Worm (Caenorhabditis elegans) whole organism, young adult: ENCODE data around the gene srb-17.
A peak's percentile ranks its signal among the peaks of the same experiment; 100 is the strongest.

ENCODE experiments used
- B0019.2 ChIP-seq: fragments of 200-800 bp; sonication (Bioruptor generic); conservative IDR thresholded peaks from 2 replicates; pipeline ENCODE4 v1.3.6; 2022; ENCODE audit warnings: missing genetic modification reagents, missing genetic modification characterization, missing compliant biosample characterization
- C06A6.2 ChIP-seq: fragments of 200-800 bp; sonication (Bioruptor generic); conservative IDR thresholded peaks from 2 replicates; pipeline ENCODE4 v1.3.6; 2022; ENCODE audit warnings: missing genetic modification characterization, missing compliant biosample characterization
- C17E4.6 ChIP-seq: fragments of 200-800 bp; sonication (Bioruptor generic); IDR thresholded peaks from 2 replicates; pipeline ENCODE4 v1.3.6; 2022; ENCODE audit warnings: missing genetic modification reagents, missing genetic modification characterization, missing compliant biosample characterization
- F10E7.11 ChIP-seq: sonication (generic microtip); optimal IDR thresholded peaks from 2 replicates; lab custom pipeline; 2017; ENCODE audit warnings: mild to moderate bottlenecking, missing genetic modification characterization, moderate library complexity, missing compliant biosample characterization
- F22D6.2 ChIP-seq: sonication (generic microtip); optimal IDR thresholded peaks from 2 replicates; lab custom pipeline; 2016; ENCODE audit warnings: mild to moderate bottlenecking, missing genetic modification characterization, missing compliant biosample characterization
- F39B2.1 ChIP-seq: fragments of 200-800 bp; sonication (Bioruptor generic); IDR thresholded peaks from 2 replicates; pipeline ENCODE4 v1.3.6; 2022; ENCODE audit warnings: missing genetic modification reagents, missing genetic modification characterization, missing compliant biosample characterization
- F49E8.2 ChIP-seq: sonication (generic microtip); optimal IDR thresholded peaks from 3 replicates; lab custom pipeline; 2017; ENCODE audit warnings: missing genetic modification characterization, mild to moderate bottlenecking, missing compliant biosample characterization, antibody characterized with exemption, moderate library complexity; ENCODE audit not compliant: insufficient read depth
- F52B5.7 ChIP-seq: sonication (generic microtip); optimal IDR thresholded peaks from 2 replicates; lab custom pipeline; 2016; ENCODE audit warnings: mild to moderate bottlenecking, missing genetic modification characterization, missing compliant biosample characterization
- F55B11.4 ChIP-seq: sonication (generic microtip); optimal IDR thresholded peaks from 2 replicates; lab custom pipeline; 2016; ENCODE audit warnings: missing compliant biosample characterization, missing genetic modification characterization, borderline replicate concordance; ENCODE audit not compliant: insufficient read depth
- K12H6.12 ChIP-seq: fragments of 200-800 bp; sonication (Bioruptor generic); optimal IDR thresholded peaks from 2 replicates; lab custom pipeline; 2018; ENCODE audit warnings: mild to moderate bottlenecking, missing genetic modification characterization, missing compliant biosample characterization
- Y79H2A.3 ChIP-seq: fragments of 200-800 bp; sonication (Bioruptor generic); conservative IDR thresholded peaks from 2 replicates; pipeline ENCODE4 v1.3.6; 2022; ENCODE audit warnings: missing genetic modification reagents, missing genetic modification characterization, missing compliant biosample characterization
- ama-1 ChIP-seq, 3 experiments: fragments of 150-350 bp in 1 of 3; sonication (generic microtip) in 2 of 3; optimal IDR thresholded peaks; 2 replicates each; lab custom pipeline; 2014 to 2018; ENCODE audit warnings: missing biosample characterization in 2 of 3, missing genetic modification characterization in 2 of 3, missing genetic modification reagents in 2 of 3
- athp-1 ChIP-seq: sonication (generic microtip); optimal IDR thresholded peaks from 2 replicates; lab custom pipeline; 2017; ENCODE audit warnings: mild to moderate bottlenecking, missing genetic modification characterization, missing compliant biosample characterization
- attf-5 ChIP-seq: fragments of 200-800 bp; sonication (Bioruptor generic); optimal IDR thresholded peaks from 2 replicates; lab custom pipeline; 2018; ENCODE audit warnings: mild to moderate bottlenecking, missing genetic modification characterization, missing compliant biosample characterization
- cebp-1 ChIP-seq, 2 experiments: fragments of 200-800 bp in 1 of 2; sonication (Bioruptor generic) in 1 of 2; sonication (generic microtip) in 1 of 2; IDR thresholded peaks in 1 of 2; optimal IDR thresholded peaks in 1 of 2; 2 replicates each; pipeline versions ENCODE4 v1.3.6 to Lab custom; 2017 to 2022; ENCODE audit warnings: missing compliant biosample characterization in 2 of 2, missing genetic modification characterization in 2 of 2, mild to moderate bottlenecking in 1 of 2, missing genetic modification reagents in 1 of 2, moderate library complexity in 1 of 2
- cebp-2 ChIP-seq: fragments of 200-800 bp; sonication (Bioruptor generic); IDR thresholded peaks from 2 replicates; pipeline ENCODE4 v1.3.6; 2022; ENCODE audit warnings: missing genetic modification characterization, missing compliant biosample characterization
- ceh-27 ChIP-seq: fragments of 200-800 bp; sonication (Bioruptor generic); optimal IDR thresholded peaks from 2 replicates; lab custom pipeline; 2018; ENCODE audit warnings: mild to moderate bottlenecking, missing genetic modification characterization, moderate library complexity, missing compliant biosample characterization
- chd-7 ChIP-seq: sonication (generic microtip); optimal IDR thresholded peaks from 2 replicates; lab custom pipeline; 2016; ENCODE audit warnings: mild to moderate bottlenecking, missing genetic modification characterization, moderate library complexity, missing compliant biosample characterization
- egrh-3 ChIP-seq: fragments of 200-800 bp; sonication (Bioruptor generic); IDR thresholded peaks from 2 replicates; pipeline ENCODE4 v1.3.6; 2022; ENCODE audit warnings: missing genetic modification reagents, missing genetic modification characterization, missing compliant biosample characterization
- ekl-4 ChIP-seq: fragments of 200-800 bp; sonication (Bioruptor generic); IDR thresholded peaks from 2 replicates; pipeline ENCODE4 v1.3.6; 2022; ENCODE audit warnings: missing genetic modification reagents, missing genetic modification characterization, missing compliant biosample characterization
- hlh-26 ChIP-seq: fragments of 200-800 bp; sonication (Bioruptor generic); conservative IDR thresholded peaks from 2 replicates; pipeline ENCODE4 v1.3.6; 2022; ENCODE audit warnings: missing genetic modification reagents, missing genetic modification characterization, missing compliant biosample characterization
- hmg-1.2 ChIP-seq: fragments of 200-800 bp; sonication (Bioruptor generic); IDR thresholded peaks from 2 replicates; pipeline ENCODE4 v1.3.6; 2022; ENCODE audit warnings: missing genetic modification reagents, missing genetic modification characterization, missing compliant biosample characterization
- lin-26 ChIP-seq: fragments of 200-800 bp; sonication (Bioruptor generic); IDR thresholded peaks from 2 replicates; pipeline ENCODE4 v1.3.6; 2022; ENCODE audit warnings: missing genetic modification reagents, missing genetic modification characterization, missing compliant biosample characterization
- lsl-1 ChIP-seq: fragments of 200-800 bp; sonication (Bioruptor generic); optimal IDR thresholded peaks from 2 replicates; lab custom pipeline; 2018; ENCODE audit warnings: mild to moderate bottlenecking, missing genetic modification characterization, moderate library complexity, missing compliant biosample characterization
- lsy-27 ChIP-seq: sonication (generic microtip); optimal IDR thresholded peaks from 2 replicates; lab custom pipeline; 2017; ENCODE audit warnings: missing genetic modification characterization, mild to moderate bottlenecking, missing compliant biosample characterization, antibody characterized with exemption, missing genotype, borderline replicate concordance; ENCODE audit not compliant: insufficient read depth
- madf-10 ChIP-seq: sonication (generic microtip); optimal IDR thresholded peaks from 2 replicates; lab custom pipeline; 2016; ENCODE audit warnings: mild to moderate bottlenecking, missing genetic modification characterization, missing compliant biosample characterization
- mxl-1 ChIP-seq: sonication (generic microtip); optimal IDR thresholded peaks from 2 replicates; lab custom pipeline; 2016; ENCODE audit warnings: missing genetic modification characterization, missing compliant biosample characterization
- nhr-80 ChIP-seq: sonication (generic microtip); optimal IDR thresholded peaks from 2 replicates; lab custom pipeline; 2016; ENCODE audit warnings: missing genetic modification characterization, missing compliant biosample characterization
- nhr-90 ChIP-seq: sonication (generic microtip); optimal IDR thresholded peaks from 2 replicates; lab custom pipeline; 2016; ENCODE audit warnings: missing genotype, mild to moderate bottlenecking, missing genetic modification characterization, missing compliant biosample characterization
- pbrm-1 ChIP-seq: fragments of 200-800 bp; sonication (Bioruptor generic); IDR thresholded peaks from 2 replicates; pipeline ENCODE4 v1.3.6; 2022; ENCODE audit warnings: missing genetic modification reagents, missing genetic modification characterization, missing compliant biosample characterization
- rcor-1 ChIP-seq: fragments of 200-800 bp; sonication (Bioruptor generic); IDR thresholded peaks from 2 replicates; pipeline ENCODE4 v1.3.6; 2022; ENCODE audit warnings: missing genetic modification reagents, missing genetic modification characterization, missing compliant biosample characterization
- repo-1 ChIP-seq: sonication (generic microtip); optimal IDR thresholded peaks from 2 replicates; lab custom pipeline; 2017; ENCODE audit warnings: mild to moderate bottlenecking, missing genetic modification characterization, missing compliant biosample characterization
- rpc-1 ChIP-seq, 2 experiments: fragments of 150-350 bp in 1 of 2; sonication (generic microtip) in 1 of 2; optimal IDR thresholded peaks; 2 replicates each; lab custom pipeline; 2014 to 2018; ENCODE audit warnings: missing biosample characterization in 1 of 2, missing genetic modification characterization in 1 of 2, missing genetic modification reagents in 1 of 2, missing genotype in 1 of 2
- snpc-3.4 ChIP-seq: sonication (generic microtip); optimal IDR thresholded peaks from 2 replicates; lab custom pipeline; 2017; ENCODE audit warnings: missing genetic modification characterization, mild to moderate bottlenecking, missing compliant biosample characterization, antibody characterized with exemption, moderate library complexity, missing genotype, missing genetic modification reagents
- somi-1 ChIP-seq: fragments of 200-800 bp; sonication (Bioruptor generic); optimal IDR thresholded peaks from 2 replicates; lab custom pipeline; 2018; ENCODE audit warnings: mild to moderate bottlenecking, missing genetic modification characterization, missing compliant biosample characterization
- tbp1 ChIP-seq: fragments of 200-800 bp; sonication (Bioruptor generic); optimal IDR thresholded peaks from 2 replicates; lab custom pipeline; 2018; ENCODE audit warnings: mild to moderate bottlenecking, missing genetic modification characterization, missing compliant biosample characterization
- tlf-1 ChIP-seq: fragments of 200-800 bp; sonication (Bioruptor generic); optimal IDR thresholded peaks from 2 replicates; lab custom pipeline; 2018; ENCODE audit warnings: mild to moderate bottlenecking, missing genetic modification characterization, missing compliant biosample characterization
- zfh-2 ChIP-seq: fragments of 200-800 bp; sonication (Bioruptor generic); conservative IDR thresholded peaks from 2 replicates; pipeline ENCODE4 v1.3.6; 2022; ENCODE audit warnings: missing genetic modification reagents, missing genetic modification characterization, missing compliant biosample characterization
- ztf-18 ChIP-seq: sonication (generic microtip); optimal IDR thresholded peaks from 2 replicates; lab custom pipeline; 2016; ENCODE audit warnings: missing genotype, mild to moderate bottlenecking, missing genetic modification characterization, missing compliant biosample characterization
- ztf-22 ChIP-seq: fragments of 200-800 bp; sonication (Bioruptor generic); optimal IDR thresholded peaks from 2 replicates; lab custom pipeline; 2018; ENCODE audit warnings: mild to moderate bottlenecking, missing genetic modification characterization, moderate library complexity, missing compliant biosample characterization
- ztf-28 ChIP-seq: fragments of 200-800 bp; sonication (Bioruptor generic); IDR thresholded peaks from 2 replicates; pipeline ENCODE4 v1.3.6; 2022; ENCODE audit warnings: missing genetic modification reagents, missing genetic modification characterization, missing compliant biosample characterization

srb-17 gene

ce11 chrIV:10502345-10502744 is 45.3 kb upstream of the srb-17 start (continued):
- TF ChIP-seq cebp-2 (GFP tag; lab: Robert Waterston, UW) (no peak), ama-1 (optimal IDR thresholded peaks at IDR 0.05; lab: Kevin White, UChicago) (peak; percentile 33), ama-1 (GFP tag; optimal IDR thresholded peaks at IDR 0.05; lab: Kevin White, UChicago) (no peak), Y79H2A.3 (GFP tag; lab: Robert Waterston, UW) (no peak), athp-1 (tag; lab: Kevin White, UChicago) (no peak), K12H6.12 (tag; lab: Kevin White, UChicago) (peak; percentile 32), ztf-22 (GFP tag; lab: Kevin White, UChicago) (peak; percentile 34)

DNA sequence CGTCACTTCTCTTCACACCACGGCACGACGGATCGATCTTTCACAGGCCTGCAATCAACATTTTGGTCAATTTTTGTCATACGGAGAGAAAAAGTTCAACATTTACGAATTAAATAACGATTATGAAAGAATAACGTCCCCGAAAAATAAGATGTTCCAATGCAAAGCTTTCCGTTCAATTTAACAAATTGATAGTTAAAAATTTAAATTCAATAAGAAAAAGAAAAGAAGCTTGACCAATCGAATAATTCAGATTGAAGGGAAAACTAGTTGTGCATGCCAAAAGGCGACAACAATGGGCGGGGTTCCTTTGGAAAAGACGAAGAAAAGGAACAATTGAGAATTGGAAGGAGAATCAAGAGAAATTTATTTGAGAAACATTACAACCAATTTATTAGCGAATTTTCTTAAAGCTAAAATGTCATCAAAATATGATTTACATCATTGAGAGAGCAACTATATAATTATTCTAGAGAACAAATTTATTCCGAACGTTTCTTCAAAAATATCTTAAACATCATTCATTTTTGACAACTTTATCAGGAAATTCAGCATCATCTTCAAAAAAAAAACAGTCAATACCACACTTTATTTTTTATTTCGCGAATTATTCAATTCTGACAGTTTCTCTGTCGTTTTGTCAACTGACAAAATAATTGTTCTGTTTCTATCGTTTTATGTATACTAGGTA is 44.7 kb upstream of the srb-17 start, which contains the start of gene tax-6:
Gene tax-6, minus strand, starts transcription at position 51 of the 691 bp plus-strand sequence.
- TF ChIP-seq pbrm-1: no peak
- no peak for TF ChIP-seq madf-10 (tag; lab: Kevin White, UChicago)

- TF ChIP-seq zfh-2 (GFP tag; lab: Robert Waterston, UW): no peak
- no peak for TF ChIP-seq attf-5 (GFP tag; lab: Kevin White, UChicago)
- no peak for TF ChIP-seq somi-1 (GFP tag; lab: Kevin White, UChicago)
- TF ChIP-seq F52B5.7 (tag; lab: Kevin White, UChicago): no peak
- TF ChIP-seq nhr-80: no peak
- no peak for TF ChIP-seq ztf-18
- TF ChIP-seq rpc-1 (optimal IDR thresholded peaks at IDR 0.05; lab: Kevin White, UChicago): no peak
- no peak for TF ChIP-seq rpc-1 (tag; optimal IDR thresholded peaks at IDR 0.05; lab: Kevin White, UChicago)
- TF ChIP-seq madf-10 (tag; lab: Kevin White, UChicago): no peak
- no peak for TF ChIP-seq mxl-1 (tag; lab: Kevin White, UChicago)
- no peak for TF ChIP-seq rcor-1 (GFP tag; lab: Robert Waterston, UW)
- TF ChIP-seq chd-7 (tag; lab: Kevin White, UChicago): no peak
- TF ChIP-seq C06A6.2: no peak
- TF ChIP-seq ekl-4 (GFP tag; lab: Robert Waterston, UW): no peak
These were observed 43.4 kb upstream of the srb-17 start for ce11 chrIV:10500481-10500880.

DNA sequence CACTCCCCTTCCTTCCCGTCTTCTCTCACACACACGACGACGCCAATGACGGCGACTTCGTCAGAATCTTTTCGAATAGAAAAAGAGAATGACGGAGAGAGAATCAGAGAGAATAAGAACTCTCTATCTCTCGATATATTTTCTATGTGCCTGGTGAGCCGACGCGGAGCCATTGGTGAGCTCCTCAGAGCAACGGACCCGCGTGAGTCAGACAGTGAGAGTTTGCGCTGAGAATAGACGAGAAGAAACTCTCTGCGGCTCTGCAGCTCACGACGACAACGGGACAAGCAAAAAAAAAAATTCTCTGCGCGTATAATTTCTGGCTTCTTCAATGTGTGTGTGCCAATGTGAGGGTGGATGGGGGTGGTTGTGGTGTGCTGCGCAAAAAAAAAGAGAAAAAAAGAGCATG is 42.9 kb upstream of the srb-17 start:
- TF ChIP-seq cebp-1 (GFP tag; IDR thresholded peaks at IDR 0.05; lab: Robert Waterston, UW): no peak
- TF ChIP-seq cebp-1 (tag; optimal IDR thresholded peaks at IDR 0.05; lab: Kevin White, UChicago): peak; percentile 43
- no peak for TF ChIP-seq B0019.2 (GFP tag; lab: Robert Waterston, UW)
- no peak for TF ChIP-seq nhr-90 (tag; lab: Kevin White, UChicago)
- no peak for TF ChIP-seq F22D6.2 (tag; lab: Kevin White, UChicago)
- no peak for TF ChIP-seq repo-1 (tag; lab: Kevin White, UChicago)
- no peak for TF ChIP-seq hlh-26 (GFP tag; lab: Robert Waterston, UW)
- peak; percentile 27 for TF ChIP-seq ceh-27 (GFP tag; lab: Kevin White, UChicago)
- TF ChIP-seq hmg-1.2 (GFP tag; lab: Robert Waterston, UW): peak; percentile 18; the same call in 1 of the 2 replicates
- no peak for TF ChIP-seq F10E7.11
- no peak for TF ChIP-seq F52B5.7 (tag; lab: Kevin White, UChicago)
- TF ChIP-seq tbp1 (GFP tag; lab: Kevin White, UChicago): no peak
- no peak for TF ChIP-seq snpc-3.4 (tag; lab: Kevin White, UChicago)
- 0 out of 2 replicates have a peak, but pooled peaks have one; percentile 4 for TF ChIP-seq egrh-3 (GFP tag; lab: Robert Waterston, UW)
- peak; percentile 85 for TF ChIP-seq zfh-2 (GFP tag; lab: Robert Waterston, UW)
- TF ChIP-seq K12H6.12 (tag; lab: Kevin White, UChicago): peak; percentile 75
- no peak for TF ChIP-seq lsy-27 (tag; lab: Kevin White, UChicago)
- TF ChIP-seq F55B11.4 (tag; lab: Kevin White, UChicago): no peak
- TF ChIP-seq ztf-28 (GFP tag; lab: Robert Waterston, UW): no peak
- TF ChIP-seq lsl-1 (GFP tag; lab: Kevin White, UChicago): no peak
- TF ChIP-seq tlf-1 (GFP tag; lab: Kevin White, UChicago): no peak
- no peak for TF ChIP-seq F49E8.2
- no peak for TF ChIP-seq lin-26
- no peak for TF ChIP-seq F39B2.1
- no peak for TF ChIP-seq C17E4.6 (GFP tag; lab: Robert Waterston, UW)
